Fruit fly (Drosophila melanogaster) whole organism, adult: Measurements from ENCODE around the gene Mabi.

Experiments used
- CG12768 ChIP-seq: fragments of 200-800 bp; sonication (Bioruptor generic); optimal IDR thresholded peaks from 2 replicates; lab custom pipeline; 2017; ENCODE audit warnings: missing biosample characterization, missing genetic modification characterization, mild to moderate bottlenecking, moderate library complexity, missing genetic modification reagents
- CG1620 ChIP-seq: fragments of 200-800 bp; sonication (Bioruptor generic); optimal IDR thresholded peaks from 2 replicates; lab custom pipeline; 2016; ENCODE audit warnings: missing biosample characterization, missing genetic modification characterization
- CG33017 ChIP-seq: fragments of 200-800 bp; sonication (Bioruptor generic); optimal IDR thresholded peaks from 2 replicates; lab custom pipeline; 2018; ENCODE audit warnings: missing biosample characterization, mild to moderate bottlenecking, missing genetic modification characterization, moderate library complexity
- Clk ChIP-seq: fragments of 200-800 bp; sonication (Bioruptor generic); optimal IDR thresholded peaks from 2 replicates; lab custom pipeline; 2017; ENCODE audit warnings: missing biosample characterization, missing genetic modification characterization
- Hr96 ChIP-seq: fragments of 200-800 bp; sonication (Bioruptor generic); optimal IDR thresholded peaks from 2 replicates; lab custom pipeline; 2016; ENCODE audit warnings: missing biosample characterization, missing genetic modification characterization
- Mnt ChIP-seq: fragments of 200-800 bp; sonication (Bioruptor generic); optimal IDR thresholded peaks from 2 replicates; lab custom pipeline; 2016; ENCODE audit warnings: missing biosample characterization, mild to moderate bottlenecking, missing genetic modification characterization
- cic ChIP-seq: fragments of 200-800 bp; sonication (Bioruptor generic); optimal IDR thresholded peaks from 2 replicates; lab custom pipeline; 2017; ENCODE audit warnings: missing biosample characterization, mild to moderate bottlenecking, missing genetic modification characterization, moderate library complexity
- cnc ChIP-seq, 2 experiments: fragments of >200 bp; optimal IDR thresholded peaks; 2 replicates each; lab custom pipeline; 2017
- kay ChIP-seq: fragments of 200-800 bp; sonication (Bioruptor generic); peaks from one replicate; lab custom pipeline; 2016; ENCODE audit warnings: missing biosample characterization, missing genetic modification characterization, borderline replicate concordance
- pad ChIP-seq: fragments of 200-800 bp; sonication (Bioruptor generic); optimal IDR thresholded peaks from 3 replicates; lab custom pipeline; 2017; ENCODE audit warnings: missing biosample characterization, missing genetic modification characterization, mild to moderate bottlenecking, moderate library complexity, missing genetic modification reagents
- tj ChIP-seq: fragments of 200-800 bp; sonication (Bioruptor generic); optimal IDR thresholded peaks from 3 replicates; lab custom pipeline; 2017; ENCODE audit warnings: missing biosample characterization, mild to moderate bottlenecking, missing genetic modification characterization, moderate library complexity

DNA sequence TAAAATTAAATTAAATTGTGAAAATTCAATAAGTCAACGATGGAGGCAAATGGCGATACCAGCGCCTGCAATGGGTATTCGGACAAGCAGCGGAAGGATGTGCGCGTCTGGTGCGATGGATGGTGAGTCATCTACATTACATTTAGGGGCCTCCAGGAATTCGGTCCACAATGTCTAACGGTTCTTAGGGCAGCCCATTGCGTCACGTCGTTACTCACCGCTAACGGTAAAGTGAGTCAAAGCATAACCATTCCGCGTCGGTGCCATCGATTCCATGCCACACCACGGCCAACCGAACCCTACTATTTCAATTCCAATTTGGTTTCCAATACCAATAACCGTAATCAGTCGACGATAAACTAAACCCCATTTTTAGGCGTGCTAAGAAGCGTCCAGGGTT is 30.3 kb downstream of the Mabi start:
- no peak for TF ChIP-seq Hr96 (GFP tag; lab: Kevin White, UChicago)
- TF ChIP-seq kay (GFP tag; lab: Kevin White, UChicago), result no peak
- TF ChIP-seq Mnt (GFP tag; lab: Kevin White, UChicago), result no peak
- no peak for TF ChIP-seq tj (GFP tag; lab: Kevin White, UChicago)
- TF ChIP-seq cnc (optimal IDR thresholded peaks at IDR 0.05; lab: Kevin White, UChicago), result no peak
- no peak for TF ChIP-seq CG33017 (tag; lab: Kevin White, UChicago)
- TF ChIP-seq CG12768, result no peak
- no peak for TF ChIP-seq CG1620
- TF ChIP-seq cic (GFP tag; lab: Kevin White, UChicago), result no peak
- TF ChIP-seq pad (GFP tag; lab: Kevin White, UChicago), result no peak
- TF ChIP-seq Clk, result no peak
